Fruit fly (Drosophila melanogaster): ENCODE data around the gene Plp.

Gene Plp

DNA sequence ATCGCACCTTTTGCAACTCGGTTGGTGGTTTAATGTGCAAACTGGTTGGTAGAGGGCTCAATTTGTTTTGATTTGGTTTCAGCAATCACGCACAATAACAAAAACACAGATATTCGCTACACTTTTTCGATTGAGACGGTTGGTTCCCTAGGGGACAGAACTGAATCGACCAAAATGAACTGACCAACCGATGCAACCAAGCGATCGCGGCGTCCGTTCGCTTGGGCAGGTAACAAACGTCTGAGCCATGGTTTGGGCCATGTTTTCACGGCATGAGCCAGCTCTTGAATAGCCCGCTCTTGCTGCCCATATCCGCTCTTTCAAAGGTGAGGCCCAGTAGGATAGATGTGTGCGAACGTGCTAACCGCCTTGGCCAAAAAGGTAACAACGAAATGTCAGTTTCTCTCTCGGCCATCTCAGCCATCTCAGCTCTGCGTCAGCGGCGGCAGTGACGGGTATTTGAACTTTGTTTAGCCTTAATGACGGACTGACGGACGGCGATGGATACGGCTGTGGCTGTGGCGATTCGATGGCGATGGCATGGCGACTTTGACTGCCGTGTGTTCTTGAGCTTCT, 30.6 kb upstream of the Plp start, which contains the start of gene CG16959:
TSS of gene CG16959 (minus strand) at position 245 of the 576 bp plus-strand sequence.
- peak; percentile 12; the same call in 1 of the 2 replicates for TF ChIP-seq bbx (GFP tag; IDR thresholded peaks at IDR 0.05; ENCODE audit: partially characterized antibody)
- peak; percentile 11 for TF ChIP-seq pb (GFP tag; optimal IDR thresholded peaks at IDR 0.05)
- TF ChIP-seq kni (GFP tag; optimal IDR thresholded peaks at IDR 0.05): peak; percentile 91
- TF ChIP-seq CG10274 (GFP tag; optimal IDR thresholded peaks at IDR 0.05): peak; percentile 14
- peak; percentile 21; the same call in 1 of the 2 replicates for TF ChIP-seq Drgx (GFP tag; IDR thresholded peaks at IDR 0.05)
- no peak for TF ChIP-seq Six4 (GFP tag; optimal IDR thresholded peaks at IDR 0.05)
- TF ChIP-seq Dll (GFP tag; IDR thresholded peaks at IDR 0.05; ENCODE audit: partially characterized antibody): peak; percentile 47; the same call in 1 of the 4 replicates
- TF ChIP-seq CG15514 (GFP tag; optimal IDR thresholded peaks at IDR 0.05): peak; percentile 27
- TF ChIP-seq slou (GFP tag; optimal IDR thresholded peaks at IDR 0.05): no peak
- no peak for TF ChIP-seq CG10209 (GFP tag; optimal IDR thresholded peaks at IDR 0.05)
- TF ChIP-seq ac (GFP tag; optimal IDR thresholded peaks at IDR 0.05): no peak
- TF ChIP-seq Hr78 (GFP tag; optimal IDR thresholded peaks at IDR 0.05): peak in 1 of 2 experiments; percentile 64
- TF ChIP-seq Trl (optimal IDR thresholded peaks at IDR 0.05): peak; percentile 50 to 55
- no peak for TF ChIP-seq Trl (GFP tag; optimal IDR thresholded peaks at IDR 0.05)
- no peak for TF ChIP-seq Scr (GFP tag; IDR thresholded peaks at IDR 0.05; ENCODE audit: partially characterized antibody)
- TF ChIP-seq CG15479 (GFP tag; optimal IDR thresholded peaks at IDR 0.05): peak; percentile 55
- TF ChIP-seq Oaz (GFP tag; IDR thresholded peaks at IDR 0.05): no peak
- no peak for TF ChIP-seq CG13424 (tag; optimal IDR thresholded peaks at IDR 0.05)
- no peak for TF ChIP-seq caup (GFP tag; optimal IDR thresholded peaks at IDR 0.05; ENCODE audit: severe bottlenecking)
- peak; percentile 27; the same call in 1 of the 2 replicates for TF ChIP-seq Bgb (GFP tag; IDR thresholded peaks at IDR 0.05; ENCODE audit: partially characterized antibody)
- TF ChIP-seq amos (GFP tag; IDR thresholded peaks at IDR 0.05; ENCODE audit: partially characterized antibody): peak; percentile 30; the same call in 1 of the 2 replicates
- TF ChIP-seq z (GFP tag; IDR thresholded peaks at IDR 0.05): 0 out of 3 replicates have a peak, but pooled peaks have one; percentile 17
- 0 out of 3 replicates have a peak, but pooled peaks have one; percentile 35 for TF ChIP-seq Opbp (GFP tag; IDR thresholded peaks at IDR 0.05; ENCODE audit: partially characterized antibody)
- peak; percentile 50 for TF ChIP-seq Jarid2 (GFP tag; optimal IDR thresholded peaks at IDR 0.05)
- peak; percentile 71 for TF ChIP-seq CG3163 (GFP tag; optimal IDR thresholded peaks at IDR 0.05)
- TF ChIP-seq Atf6 (GFP tag; IDR thresholded peaks at IDR 0.05): peak; percentile 43; the same call in 1 of the 2 replicates
- peak; percentile 79 for TF ChIP-seq CG12769 (tag; optimal IDR thresholded peaks at IDR 0.05)
- TF ChIP-seq CG13287 (GFP tag; IDR thresholded peaks at IDR 0.05; ENCODE audit: partially characterized antibody): peak; percentile 50; the same call in 1 of the 2 replicates
- 0 out of 2 replicates have a peak, but pooled peaks have one; percentile 2 for TF ChIP-seq NFAT (GFP tag; IDR thresholded peaks at IDR 0.05)
- peak; percentile 30; the same call in 1 of the 3 replicates for TF ChIP-seq CG34224 (GFP tag; IDR thresholded peaks at IDR 0.05; ENCODE audit: partially characterized antibody)
- TF ChIP-seq D (optimal IDR thresholded peaks at IDR 0.05): peak; percentile 81
- no peak for TF ChIP-seq D (GFP tag; optimal IDR thresholded peaks at IDR 0.05)
- TF ChIP-seq CrebB (tag; optimal IDR thresholded peaks at IDR 0.05): peak; percentile 22
- TF ChIP-seq otp (GFP tag; IDR thresholded peaks at IDR 0.05): peak; percentile 42; the same call in 1 of the 3 replicates

DNA sequence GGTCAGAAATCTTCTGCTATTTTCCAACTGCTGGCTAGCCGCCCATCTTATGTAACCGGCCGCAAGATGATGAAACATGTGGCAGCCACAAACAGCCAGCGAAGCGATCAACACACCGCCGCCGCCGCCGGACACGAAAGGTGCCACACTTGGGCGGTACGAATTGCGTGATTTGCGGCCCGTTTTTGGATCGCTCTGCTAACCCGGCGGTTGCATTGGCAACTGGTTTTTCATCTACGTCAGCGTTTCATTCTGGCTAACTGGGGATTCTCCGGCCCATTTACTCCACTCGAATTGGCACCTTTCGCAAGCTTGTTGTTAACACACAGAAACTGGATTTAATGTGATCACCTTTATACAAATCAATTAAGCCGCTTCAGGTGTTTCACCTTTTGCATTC, 29.2 kb upstream of the Plp start:
- TF ChIP-seq CG13624 (GFP tag; optimal IDR thresholded peaks at IDR 0.05): no peak
- TF ChIP-seq CG6175 (GFP tag; IDR thresholded peaks at IDR 0.05): peak; percentile 82; the same call in 2 of the 3 replicates
- TF ChIP-seq Hmr (GFP tag; optimal IDR thresholded peaks at IDR 0.05): no peak
- no peak for TF ChIP-seq MTF-1 (GFP tag; optimal IDR thresholded peaks at IDR 0.05; ENCODE audit: borderline replicate concordance)
- 0 out of 4 replicates have a peak, but pooled peaks have one; percentile 42 for TF ChIP-seq chinmo (GFP tag; IDR thresholded peaks at IDR 0.05; ENCODE audit: partially characterized antibody)
- 0 out of 2 replicates have a peak, but pooled peaks have one; percentile 6 for TF ChIP-seq CG13287 (GFP tag; IDR thresholded peaks at IDR 0.05; ENCODE audit: partially characterized antibody)
- no peak for TF ChIP-seq maf-S (GFP tag; optimal IDR thresholded peaks at IDR 0.05)
- TF ChIP-seq tna (GFP tag; IDR thresholded peaks at IDR 0.05; ENCODE audit: partially characterized antibody): no peak
- no peak for TF ChIP-seq mam (GFP tag; optimal IDR thresholded peaks at IDR 0.05)
- TF ChIP-seq E2f1 (GFP tag; IDR thresholded peaks at IDR 0.05): no peak
- no peak for TF ChIP-seq tap (tag; optimal IDR thresholded peaks at IDR 0.05)
- no peak for TF ChIP-seq fd96Cb (tag; optimal IDR thresholded peaks at IDR 0.05)

All from whole organism, embryonic.